Worm (Caenorhabditis elegans) whole organism, L3 larva: ENCODE results near the gene F46C8.8.

Experiments
- ZK546.5 ChIP-seq: sonication (generic microtip); optimal IDR thresholded peaks from 2 replicates; lab custom pipeline; 2017; ENCODE audit warnings: missing biosample characterization, missing genetic modification characterization
- ama-1 ChIP-seq: fragments of 150-350 bp; optimal IDR thresholded peaks from 2 replicates; lab custom pipeline; 2018
- ceh-28 ChIP-seq: fragments of 150-350 bp; optimal IDR thresholded peaks from 2 replicates; lab custom pipeline; 2014; ENCODE audit warnings: missing biosample characterization, missing genetic modification reagents, missing genetic modification characterization
- ceh-82 ChIP-seq: fragments of 150-350 bp; optimal IDR thresholded peaks from 2 replicates; lab custom pipeline; 2014; ENCODE audit warnings: missing biosample characterization, missing genetic modification characterization
- ceh-9 ChIP-seq: sonication (generic microtip); optimal IDR thresholded peaks from 2 replicates; lab custom pipeline; 2018; ENCODE audit warnings: missing biosample characterization, missing genetic modification characterization
- daf-12 ChIP-seq: fragments of 150-350 bp; optimal IDR thresholded peaks from 2 replicates; lab custom pipeline; 2014; ENCODE audit warnings: missing biosample characterization, missing genetic modification reagents, missing genetic modification characterization
- elt-1 ChIP-seq: fragments of 150-350 bp; optimal IDR thresholded peaks from 2 replicates; lab custom pipeline; 2014; ENCODE audit warnings: missing biosample characterization, missing genetic modification characterization
- elt-2 ChIP-seq: sonication (generic microtip); optimal IDR thresholded peaks from 2 replicates; lab custom pipeline; 2016; ENCODE audit warnings: missing genetic modification reagents, mild to moderate bottlenecking, missing genetic modification characterization, missing compliant biosample characterization
- fkh-10 ChIP-seq: sonication (generic microtip); optimal IDR thresholded peaks from 2 replicates; lab custom pipeline; 2017; ENCODE audit warnings: missing biosample characterization, missing genetic modification reagents, missing genetic modification characterization
- fkh-2 ChIP-seq: fragments of 150-350 bp; optimal IDR thresholded peaks from 2 replicates; lab custom pipeline; 2014; ENCODE audit warnings: missing biosample characterization, missing genetic modification reagents, missing genetic modification characterization
- hmg-11 ChIP-seq: sonication (generic microtip); optimal IDR thresholded peaks from 2 replicates; lab custom pipeline; 2016; ENCODE audit warnings: missing genetic modification characterization, missing compliant biosample characterization
- lin-39 ChIP-seq: fragments of 150-350 bp; optimal IDR thresholded peaks from 2 replicates; lab custom pipeline; 2018; ENCODE audit warnings: missing biosample characterization, missing genetic modification reagents, missing genetic modification characterization
- lsy-12 ChIP-seq: sonication (generic microtip); optimal IDR thresholded peaks from 2 replicates; lab custom pipeline; 2016; ENCODE audit warnings: mild to moderate bottlenecking, missing genetic modification characterization, missing compliant biosample characterization
- mdl-1 ChIP-seq: fragments of 150-350 bp; optimal IDR thresholded peaks from 2 replicates; lab custom pipeline; 2014; ENCODE audit warnings: missing biosample characterization, missing genetic modification characterization
- mml-1 ChIP-seq: fragments of 150-350 bp; sonication (generic microtip); optimal IDR thresholded peaks from 3 replicates; lab custom pipeline; 2014; ENCODE audit warnings: missing biosample characterization, missing genetic modification characterization
- nhr-23 ChIP-seq: fragments of 150-350 bp; optimal IDR thresholded peaks from 2 replicates; lab custom pipeline; 2014; ENCODE audit warnings: missing biosample characterization, missing genetic modification reagents, missing genetic modification characterization
- nhr-237 ChIP-seq: fragments of 150-350 bp; optimal IDR thresholded peaks from 2 replicates; lab custom pipeline; 2014; ENCODE audit warnings: missing biosample characterization, missing genetic modification characterization
- nhr-25 ChIP-seq: sonication (generic microtip); optimal IDR thresholded peaks from 2 replicates; lab custom pipeline; 2017; ENCODE audit warnings: missing biosample characterization, missing genetic modification characterization
- nhr-43 ChIP-seq: sonication (generic microtip); optimal IDR thresholded peaks from 2 replicates; lab custom pipeline; 2016; ENCODE audit warnings: mild to moderate bottlenecking, missing genetic modification characterization, missing compliant biosample characterization; ENCODE audit not compliant: poor library complexity, severe bottlenecking
- nhr-67 ChIP-seq: fragments of 150-350 bp; optimal IDR thresholded peaks from 2 replicates; lab custom pipeline; 2014; ENCODE audit warnings: missing biosample characterization, missing genetic modification characterization
- nhr-76 ChIP-seq: fragments of 150-350 bp; sonication (generic microtip); optimal IDR thresholded peaks from 5 replicates; lab custom pipeline; 2014; ENCODE audit warnings: missing biosample characterization, missing genetic modification characterization
- nhr-77 ChIP-seq: fragments of 150-350 bp; optimal IDR thresholded peaks from 2 replicates; lab custom pipeline; 2014; ENCODE audit warnings: missing biosample characterization, missing genetic modification characterization
- pqm-1 ChIP-seq: fragments of 150-350 bp; optimal IDR thresholded peaks from 2 replicates; lab custom pipeline; 2017; ENCODE audit warnings: missing biosample characterization, missing genetic modification characterization, inconsistent platforms
- sea-2 ChIP-seq: fragments of 150-350 bp; sonication (generic microtip); optimal IDR thresholded peaks from 4 replicates; lab custom pipeline; 2014; ENCODE audit warnings: missing biosample characterization, missing genetic modification reagents, missing genetic modification characterization
- skn-1 ChIP-seq: fragments of 150-350 bp; optimal IDR thresholded peaks from 2 replicates; lab custom pipeline; 2014; ENCODE audit warnings: missing biosample characterization, missing genetic modification characterization
- tbx-2 ChIP-seq: sonication (generic microtip); optimal IDR thresholded peaks from 2 replicates; lab custom pipeline; 2016; ENCODE audit warnings: mild to moderate bottlenecking, missing genetic modification characterization, missing compliant biosample characterization
- unc-39 ChIP-seq: sonication (generic microtip); optimal IDR thresholded peaks from 4 replicates; lab custom pipeline; 2017; ENCODE audit warnings: missing biosample characterization, missing genetic modification characterization
- ztf-4 ChIP-seq: fragments of 150-350 bp; optimal IDR thresholded peaks from 2 replicates; lab custom pipeline; 2014; ENCODE audit warnings: missing biosample characterization, missing genetic modification characterization

The F46C8.8 gene

DNA sequence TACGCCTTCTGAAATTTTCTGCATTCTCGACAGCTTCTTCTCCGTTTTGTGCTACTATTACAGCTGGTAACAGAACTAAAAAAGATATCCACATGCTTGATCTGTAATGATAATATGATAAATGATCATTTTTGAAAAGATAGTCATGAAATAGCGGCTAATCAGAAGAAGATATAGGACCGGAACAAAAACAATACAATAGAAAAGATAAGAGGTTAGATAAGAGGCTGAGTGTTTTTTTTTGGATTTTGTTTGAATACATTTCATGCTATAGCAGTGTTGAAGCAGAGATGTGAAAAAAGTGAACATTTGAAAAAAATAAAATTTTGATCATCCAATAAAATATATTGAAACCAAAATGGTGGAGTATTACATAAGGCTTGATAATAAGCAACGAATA is at the start of gene F46C8.8:
Gene F46C8.8 (minus strand): TSS at position 101 of the 400 bp plus-strand sequence.
- TF ChIP-seq ZK546.5 (tag; lab: Kevin White, UChicago) (no peak), nhr-77 (tag; lab: Kevin White, UChicago) (no peak), nhr-25 (tag; lab: Kevin White, UChicago) (no peak), sea-2 (GFP tag; lab: Kevin White, UChicago) (no peak), mdl-1 (tag; lab: Kevin White, UChicago) (no peak), nhr-76 (tag; lab: Kevin White, UChicago) (no peak), ceh-82 (tag; lab: Kevin White, UChicago) (no peak)

DNA sequence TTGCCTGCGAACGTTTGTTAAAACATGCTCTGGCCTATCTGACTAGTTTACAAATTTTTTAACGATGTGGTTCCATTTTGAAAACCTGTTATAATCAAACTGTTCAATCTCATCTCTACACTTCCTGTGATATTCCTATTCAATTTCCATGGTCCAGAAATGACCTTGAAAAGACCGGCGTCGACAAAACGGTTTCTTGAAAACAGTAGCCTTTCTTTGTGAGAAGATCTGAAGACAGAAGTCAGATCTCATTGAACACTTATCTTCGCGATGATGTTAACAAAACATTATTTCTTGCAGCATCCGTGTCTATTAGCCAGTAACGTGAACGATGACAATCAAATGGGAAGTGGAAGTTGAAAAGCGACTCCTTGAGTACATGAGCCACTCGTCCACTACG is 42.4 kb upstream of the F46C8.8 start, which contains the start of gene C44E12.1:
Gene C44E12.1 (plus strand): TSS at position 301 of the 400 bp plus-strand sequence.
- TF ChIP-seq ZK546.5 (tag; lab: Kevin White, UChicago) (no peak), skn-1 (tag; lab: Kevin White, UChicago) (no peak), hmg-11 (tag; lab: Kevin White, UChicago) (no peak), daf-12 (tag; lab: Kevin White, UChicago) (no peak), ceh-9 (tag; lab: Kevin White, UChicago) (no peak)

DNA sequence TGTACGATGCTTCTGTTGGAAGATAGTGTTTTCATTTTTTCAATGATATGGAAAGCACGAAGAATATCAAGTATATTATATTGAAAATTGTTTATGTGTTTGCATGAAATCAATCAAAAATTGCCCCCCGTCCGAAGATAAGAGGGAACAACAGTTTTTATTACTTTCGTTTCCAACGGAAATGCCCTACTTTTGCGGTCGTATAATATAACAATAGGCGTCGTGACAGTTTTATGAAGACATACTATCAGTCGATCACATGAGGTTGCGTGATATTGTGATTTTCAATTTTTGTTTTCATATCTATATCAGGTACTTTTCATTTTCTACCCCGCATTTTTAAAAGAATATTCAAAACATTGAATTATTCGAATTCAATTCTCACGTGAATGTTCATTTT is 41.8 kb upstream of the F46C8.8 start:
- TF ChIP-seq lin-39 (tag; lab: Kevin White, UChicago), result no peak
- no peak for TF ChIP-seq ceh-28 (tag; lab: Kevin White, UChicago)
- TF ChIP-seq fkh-10 (GFP tag; lab: Kevin White, UChicago), result no peak
- no peak for TF ChIP-seq sea-2 (GFP tag; lab: Kevin White, UChicago)
- TF ChIP-seq skn-1 (tag; lab: Kevin White, UChicago), result no peak
- peak; percentile 55 for TF ChIP-seq pqm-1 (tag; lab: Kevin White, UChicago)
- no peak for TF ChIP-seq elt-1
- no peak for TF ChIP-seq fkh-2 (tag; lab: Kevin White, UChicago)
- no peak for TF ChIP-seq tbx-2 (tag; lab: Kevin White, UChicago)
- TF ChIP-seq elt-2 (tag; lab: Kevin White, UChicago), result peak; percentile 72
- TF ChIP-seq nhr-43 (tag; lab: Kevin White, UChicago), result peak; percentile 37
- no peak for TF ChIP-seq nhr-67 (tag; lab: Kevin White, UChicago)
- no peak for TF ChIP-seq mml-1 (tag; lab: Kevin White, UChicago)
- TF ChIP-seq nhr-23 (tag; lab: Kevin White, UChicago), result peak; percentile 77
- TF ChIP-seq hmg-11 (tag; lab: Kevin White, UChicago), result no peak
- no peak for TF ChIP-seq lsy-12 (tag; lab: Kevin White, UChicago)
- TF ChIP-seq unc-39 (tag; lab: Kevin White, UChicago), result no peak
- TF ChIP-seq nhr-237 (tag; lab: Kevin White, UChicago), result no peak
- TF ChIP-seq ztf-4 (tag; lab: Kevin White, UChicago), result no peak

DNA sequence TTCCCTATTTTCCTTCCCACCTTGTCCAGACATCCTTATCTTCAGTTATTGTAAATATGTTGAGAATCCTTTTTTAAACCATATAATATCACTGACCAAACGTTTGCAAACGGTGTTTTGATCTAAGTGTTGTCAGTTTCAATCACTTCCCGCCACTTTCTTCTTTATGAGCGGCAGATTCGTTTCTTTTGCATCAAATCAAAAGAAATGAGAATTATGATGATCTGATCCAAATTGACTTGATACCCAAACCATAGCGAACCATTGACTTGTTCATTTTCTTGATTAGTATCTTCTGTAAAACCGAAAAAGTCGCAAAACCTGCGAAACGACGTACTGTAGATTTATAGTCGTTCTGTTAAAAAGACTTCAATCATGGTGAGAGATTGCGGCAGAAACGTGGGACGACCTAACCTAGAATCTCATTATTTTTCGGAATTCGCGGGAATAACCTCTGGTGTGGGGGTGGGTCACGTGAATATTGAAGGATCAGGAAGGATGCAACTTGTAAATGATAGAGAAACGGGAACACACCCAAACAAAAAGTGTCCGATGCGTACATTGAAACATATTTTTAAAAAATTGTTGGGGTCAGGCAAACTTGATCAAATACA is 39.8 kb upstream of the F46C8.8 start:
- TF ChIP-seq nhr-23 (tag; lab: Kevin White, UChicago), result peak; percentile 43
- TF ChIP-seq fkh-2 (tag; lab: Kevin White, UChicago), result no peak
- peak; percentile 2 for TF ChIP-seq nhr-43 (tag; lab: Kevin White, UChicago)

DNA sequence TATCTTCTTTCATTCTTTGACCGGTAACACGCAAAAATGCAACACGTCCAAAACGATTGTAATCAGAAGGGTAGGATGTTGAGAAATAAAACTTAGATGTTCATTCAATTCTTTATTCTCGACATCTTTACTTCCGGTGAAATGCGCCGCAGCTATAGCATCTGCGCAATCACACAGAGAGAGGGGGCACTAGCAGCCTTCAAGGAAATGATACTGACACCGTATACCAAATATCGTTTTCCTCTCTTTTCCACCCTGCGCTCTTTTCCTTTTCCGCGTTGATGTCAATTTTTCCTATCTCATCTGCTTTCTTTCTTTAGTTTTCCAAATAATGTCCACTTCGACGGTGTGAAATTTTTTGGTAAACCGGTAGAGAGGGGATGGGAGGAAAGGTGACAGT is 36.5 kb upstream of the F46C8.8 start:
- TF ChIP-seq ceh-28 (tag; lab: Kevin White, UChicago) (peak; percentile 23), nhr-23 (tag; lab: Kevin White, UChicago) (peak; percentile 55), ceh-9 (tag; lab: Kevin White, UChicago) (no peak)

DNA sequence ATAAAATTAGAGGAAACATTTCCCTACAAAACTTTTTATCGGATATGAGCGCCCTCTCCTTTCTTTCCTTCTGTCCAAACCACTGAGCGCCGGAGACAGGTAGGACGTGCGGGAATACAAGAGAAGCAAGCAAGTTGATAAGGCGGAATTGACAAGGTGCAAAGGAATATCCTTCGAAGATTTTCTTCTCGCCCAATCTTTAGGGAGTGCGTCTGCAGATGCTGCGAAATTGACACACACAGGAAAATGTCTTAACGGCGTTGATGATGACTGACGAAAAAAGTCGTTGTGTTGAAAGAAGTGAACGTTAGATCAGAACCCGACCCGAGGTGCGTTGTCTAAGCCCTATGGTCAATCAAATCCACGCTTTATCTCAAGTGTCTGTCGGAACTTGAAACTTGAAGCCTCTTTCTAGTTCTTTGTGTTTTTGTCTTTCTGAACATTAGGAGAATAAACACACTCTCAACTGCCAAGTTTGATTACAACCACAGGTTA is 33.6 kb upstream of the F46C8.8 start:
- peak; percentile 7 for TF ChIP-seq nhr-43 (tag; lab: Kevin White, UChicago)
- TF ChIP-seq unc-39 (tag; lab: Kevin White, UChicago), result no peak

DNA sequence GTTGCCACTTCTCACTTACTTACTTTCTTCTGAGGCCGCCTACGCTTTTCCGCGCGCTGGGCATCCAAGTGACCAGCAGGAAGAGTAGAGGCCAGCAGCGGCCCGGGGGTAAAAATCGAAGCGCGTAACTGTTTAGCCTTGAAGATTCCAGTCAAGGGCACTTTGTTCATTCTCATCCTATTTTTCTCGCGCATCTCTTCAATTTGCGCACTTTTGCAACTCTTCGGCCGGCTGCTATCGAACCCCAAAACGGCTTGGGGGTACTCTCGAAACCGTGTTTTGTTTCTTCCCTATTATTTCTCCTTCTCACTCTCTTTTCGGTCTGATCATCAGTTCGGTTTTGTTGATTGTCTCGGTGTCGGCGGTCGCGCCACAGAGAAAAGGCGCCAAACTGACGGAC is 32.4 kb upstream of the F46C8.8 start:
- no peak for TF ChIP-seq skn-1 (tag; lab: Kevin White, UChicago)
- TF ChIP-seq nhr-25 (tag; lab: Kevin White, UChicago), result peak; percentile 47
- TF ChIP-seq ceh-28 (tag; lab: Kevin White, UChicago), result peak; percentile 32
- TF ChIP-seq ama-1, result peak; percentile 53
- peak; percentile 42 for TF ChIP-seq nhr-23 (tag; lab: Kevin White, UChicago)
- TF ChIP-seq nhr-237 (tag; lab: Kevin White, UChicago), result no peak
